Worm (Caenorhabditis elegans): ENCODE measurements around the gene nape-1.
"Not testable (repeated sequence)": the region's sequence is repeated elsewhere in the genome, so short reads cannot be mapped to it uniquely, and the experiment has no call there.

- TF ChIP-seq mel-28 (tag; optimal IDR thresholded peaks at IDR 0.05; ENCODE audit: borderline replicate concordance); him-1 (tag; optimal IDR thresholded peaks at IDR 0.05); D2030.7 (GFP tag; IDR thresholded peaks at IDR 0.05); snpc-4 (GFP tag; optimal IDR thresholded peaks at IDR 0.05); fkh-3 (tag; optimal IDR thresholded peaks at IDR 0.05); nfya-1 (tag; optimal IDR thresholded peaks at IDR 0.05; ENCODE audit: borderline replicate concordance, insufficient read depth); cebp-1 (GFP tag; IDR thresholded peaks at IDR 0.05); cebp-1 (tag; optimal IDR thresholded peaks at IDR 0.05); hrde-1 (tag; optimal IDR thresholded peaks at IDR 0.05; ENCODE audit: borderline replicate concordance); lin-54 (GFP tag; optimal IDR thresholded peaks at IDR 0.05); ama-1 (optimal IDR thresholded peaks at IDR 0.05); ama-1 (GFP tag; optimal IDR thresholded peaks at IDR 0.05): not testable (repeated sequence)
- TF ChIP-seq hmg-1.2 (GFP tag; IDR thresholded peaks at IDR 0.05) (0 out of 2 replicates have a peak, but pooled peaks have one; percentile 12), snpc-4 (tag; optimal IDR thresholded peaks at IDR 0.05) (peak in 2 of 4 experiments; percentile 71 to 86)
These were observed 30.5 kb upstream of the nape-1 start for ce11 chrIV:3771182-3771581.
